Worm (Caenorhabditis elegans): Measurements from ENCODE around the gene col-128.

- TF ChIP-seq blmp-1 (tag; optimal IDR thresholded peaks at IDR 0.05) (no peak), ztf-11 (tag; optimal IDR thresholded peaks at IDR 0.05) (no peak), pha-4 (tag; optimal IDR thresholded peaks at IDR 0.05) (peak; percentile 84), cnd-1 (tag; optimal IDR thresholded peaks at IDR 0.05) (peak; percentile 41), elt-3 (tag; optimal IDR thresholded peaks at IDR 0.05) (no peak), unc-62 (GFP tag; optimal IDR thresholded peaks at IDR 0.05) (no peak), lin-13 (tag; optimal IDR thresholded peaks at IDR 0.05) (peak; percentile 64), sptf-1 (tag; optimal IDR thresholded peaks at IDR 0.05) (no peak), nhr-237 (tag; optimal IDR thresholded peaks at IDR 0.05) (peak; percentile 72)
Observed at ce11 chrIV:11566146-11566545, 14.4 kb upstream of the col-128 start, which contains the start of gene sec-24.1.

All from whole organism, mixed stage, embryonic.